Worm (Caenorhabditis elegans) whole organism, late embryonic: ENCODE data around the gene B0280.2.

ENCODE experiments used
- C08G9.2 ChIP-seq: sonication (generic microtip); optimal IDR thresholded peaks from 2 replicates; lab custom pipeline; 2016; ENCODE audit warnings: mild to moderate bottlenecking, missing genetic modification characterization, moderate library complexity, missing compliant biosample characterization
- C38D4.7 ChIP-seq: fragments of 200-800 bp; sonication (Bioruptor generic); optimal IDR thresholded peaks from 2 replicates; lab custom pipeline; 2018; ENCODE audit warnings: mild to moderate bottlenecking, missing genetic modification characterization, moderate library complexity, missing compliant biosample characterization
- F13H6.1 ChIP-seq: sonication (generic microtip); optimal IDR thresholded peaks from 2 replicates; lab custom pipeline; 2016; ENCODE audit warnings: missing genetic modification characterization, missing compliant biosample characterization
- K09A11.1 ChIP-seq: sonication (generic microtip); optimal IDR thresholded peaks from 2 replicates; lab custom pipeline; 2017; ENCODE audit warnings: antibody characterized with exemption, mild to moderate bottlenecking, missing genetic modification characterization, missing compliant biosample characterization; ENCODE audit not compliant: insufficient read depth
- T23F11.4 ChIP-seq: fragments of 200-800 bp; sonication (Bioruptor generic); optimal IDR thresholded peaks from 2 replicates; lab custom pipeline; 2018; ENCODE audit warnings: mild to moderate bottlenecking, missing genetic modification characterization, missing compliant biosample characterization
- Y22D7AL.16 ChIP-seq: sonication (generic microtip); optimal IDR thresholded peaks from 2 replicates; lab custom pipeline; 2016; ENCODE audit warnings: missing genetic modification characterization, missing compliant biosample characterization
- ama-1 ChIP-seq: fragments of 150-350 bp; optimal IDR thresholded peaks from 2 replicates; lab custom pipeline; 2014
- ceh-14 ChIP-seq: sonication (generic microtip); optimal IDR thresholded peaks from 2 replicates; lab custom pipeline; 2016; ENCODE audit warnings: missing genotype, missing genetic modification characterization, missing compliant biosample characterization
- ceh-18 ChIP-seq: sonication (generic microtip); optimal IDR thresholded peaks from 2 replicates; lab custom pipeline; 2016; ENCODE audit warnings: missing genetic modification characterization, missing compliant biosample characterization
- ceh-30 ChIP-seq: fragments of 150-350 bp; optimal IDR thresholded peaks from 2 replicates; lab custom pipeline; 2014; ENCODE audit warnings: missing biosample characterization, missing genetic modification characterization
- ceh-34 ChIP-seq: sonication (generic microtip); optimal IDR thresholded peaks from 2 replicates; lab custom pipeline; 2016; ENCODE audit warnings: mild to moderate bottlenecking, missing genetic modification characterization, missing compliant biosample characterization
- ceh-45 ChIP-seq: fragments of 200-800 bp; sonication (Bioruptor generic); IDR thresholded peaks from 2 replicates; pipeline ENCODE4 v1.3.6; 2022; ENCODE audit warnings: missing genetic modification reagents, missing genetic modification characterization, missing compliant biosample characterization
- ceh-48 ChIP-seq: sonication (generic microtip); optimal IDR thresholded peaks from 2 replicates; lab custom pipeline; 2016; ENCODE audit warnings: missing genetic modification characterization, inconsistent platforms, missing compliant biosample characterization
- che-1 ChIP-seq: sonication (generic microtip); optimal IDR thresholded peaks from 2 replicates; lab custom pipeline; 2016; ENCODE audit warnings: mild to moderate bottlenecking, missing genetic modification characterization, missing compliant biosample characterization
- elt-2 ChIP-seq: sonication (generic microtip); optimal IDR thresholded peaks from 2 replicates; lab custom pipeline; 2016; ENCODE audit warnings: missing genetic modification reagents, missing genetic modification characterization, missing compliant biosample characterization
- ets-4 ChIP-seq: sonication (generic microtip); optimal IDR thresholded peaks from 2 replicates; lab custom pipeline; 2016; ENCODE audit warnings: missing genetic modification characterization, missing compliant biosample characterization
- fkh-6 ChIP-seq: sonication (generic microtip); optimal IDR thresholded peaks from 2 replicates; lab custom pipeline; 2016; ENCODE audit warnings: missing genetic modification characterization, missing compliant biosample characterization
- hlh-15 ChIP-seq: sonication (generic microtip); optimal IDR thresholded peaks from 2 replicates; lab custom pipeline; 2016; ENCODE audit warnings: missing genetic modification characterization, missing compliant biosample characterization
- hlh-30 ChIP-seq: sonication (generic microtip); optimal IDR thresholded peaks from 2 replicates; lab custom pipeline; 2017; ENCODE audit warnings: antibody characterized with exemption, missing genetic modification characterization, missing compliant biosample characterization; ENCODE audit not compliant: insufficient read depth
- hlh-6 ChIP-seq: sonication (generic microtip); optimal IDR thresholded peaks from 2 replicates; lab custom pipeline; 2016; ENCODE audit warnings: missing genotype, missing genetic modification characterization, missing compliant biosample characterization
- lim-6 ChIP-seq: sonication (generic microtip); optimal IDR thresholded peaks from 2 replicates; lab custom pipeline; 2016; ENCODE audit warnings: missing genetic modification characterization, missing compliant biosample characterization
- madf-2 ChIP-seq: sonication (generic microtip); optimal IDR thresholded peaks from 2 replicates; lab custom pipeline; 2017; ENCODE audit warnings: missing genetic modification characterization, missing compliant biosample characterization
- nfya-1 ChIP-seq: sonication (generic microtip); optimal IDR thresholded peaks from 2 replicates; lab custom pipeline; 2017; ENCODE audit warnings: missing genetic modification characterization, mild to moderate bottlenecking, missing compliant biosample characterization, antibody characterized with exemption, moderate library complexity
- nhr-11 ChIP-seq: fragments of 150-350 bp; optimal IDR thresholded peaks from 2 replicates; lab custom pipeline; 2014; ENCODE audit warnings: missing biosample characterization, missing genetic modification characterization
- nhr-232 ChIP-seq: sonication (generic microtip); optimal IDR thresholded peaks from 2 replicates; lab custom pipeline; 2016; ENCODE audit warnings: missing genetic modification characterization, missing compliant biosample characterization
- npax-4 ChIP-seq: sonication (generic microtip); optimal IDR thresholded peaks from 2 replicates; lab custom pipeline; 2016; ENCODE audit warnings: missing genetic modification characterization, missing compliant biosample characterization
- pag-3 ChIP-seq: sonication (generic microtip); optimal IDR thresholded peaks from 2 replicates; lab custom pipeline; 2016; ENCODE audit warnings: missing compliant biosample characterization, missing genetic modification characterization, borderline replicate concordance
- pha-2 ChIP-seq: sonication (generic microtip); optimal IDR thresholded peaks from 2 replicates; lab custom pipeline; 2017; ENCODE audit warnings: mild to moderate bottlenecking, missing genetic modification characterization, missing compliant biosample characterization
- pha-4 ChIP-seq: fragments of 150-350 bp; optimal IDR thresholded peaks from 2 replicates; lab custom pipeline; 2018; ENCODE audit warnings: missing biosample characterization, missing genetic modification reagents, missing genetic modification characterization
- ref-2 ChIP-seq: sonication (generic microtip); optimal IDR thresholded peaks from 2 replicates; lab custom pipeline; 2016; ENCODE audit warnings: missing genetic modification characterization, missing compliant biosample characterization
- sdc-2 ChIP-seq: sonication (generic microtip); optimal IDR thresholded peaks from 2 replicates; lab custom pipeline; 2016; ENCODE audit warnings: missing genotype, missing genetic modification characterization, missing compliant biosample characterization
- sox-2 ChIP-seq: fragments of 200-800 bp; sonication (Bioruptor generic); IDR thresholded peaks from 2 replicates; pipeline ENCODE4 v1.3.6; 2022; ENCODE audit warnings: missing genetic modification reagents, missing genetic modification characterization, missing compliant biosample characterization
- sox-4 ChIP-seq: sonication (generic microtip); optimal IDR thresholded peaks from 2 replicates; lab custom pipeline; 2017; ENCODE audit warnings: mild to moderate bottlenecking, missing genetic modification characterization, inconsistent platforms, missing compliant biosample characterization
- syd-9 ChIP-seq: sonication (generic microtip); optimal IDR thresholded peaks from 2 replicates; lab custom pipeline; 2016; ENCODE audit warnings: mild to moderate bottlenecking, missing genetic modification characterization, moderate library complexity, missing compliant biosample characterization
- tbx-7 ChIP-seq: sonication (generic microtip); optimal IDR thresholded peaks from 2 replicates; lab custom pipeline; 2016; ENCODE audit warnings: missing genotype, missing genetic modification characterization, missing compliant biosample characterization
- unc-3 ChIP-seq, 2 experiments: fragments of 200-800 bp in 1 of 2; sonication (Bioruptor generic) in 1 of 2; sonication (generic microtip) in 1 of 2; conservative IDR thresholded peaks in 1 of 2; optimal IDR thresholded peaks in 1 of 2; 2 replicates each; pipeline versions ENCODE4 v1.3.6 to Lab custom; 2016 to 2022; ENCODE audit warnings: missing compliant biosample characterization in 2 of 2, missing genetic modification characterization in 2 of 2, missing genetic modification reagents in 1 of 2
- unc-42 ChIP-seq: sonication (generic microtip); optimal IDR thresholded peaks from 2 replicates; lab custom pipeline; 2016; ENCODE audit warnings: missing genotype, missing genetic modification characterization, missing compliant biosample characterization
- unc-55 ChIP-seq: sonication (generic microtip); optimal IDR thresholded peaks from 2 replicates; lab custom pipeline; 2017; ENCODE audit warnings: missing biosample characterization, missing genetic modification reagents, missing genetic modification characterization
- zip-5 ChIP-seq: sonication (generic microtip); optimal IDR thresholded peaks from 2 replicates; lab custom pipeline; 2016; ENCODE audit warnings: missing genetic modification characterization, missing compliant biosample characterization
- ztf-16 ChIP-seq: sonication (generic microtip); optimal IDR thresholded peaks from 2 replicates; lab custom pipeline; 2017; ENCODE audit warnings: missing genetic modification characterization, missing compliant biosample characterization

Gene B0280.2

ce11 chrIII:7140228-7140710 lies 15.8 kb downstream of the B0280.2 start:
- TF ChIP-seq ref-2 (tag; lab: Kevin White, UChicago) (peak; percentile 13), K09A11.1 (tag; lab: Kevin White, UChicago) (no peak), hlh-30 (tag; lab: Kevin White, UChicago) (peak; percentile 59), pag-3 (tag; lab: Kevin White, UChicago) (no peak), ama-1 (lab: Kevin White, UChicago) (peak; percentile 58), zip-5 (tag; lab: Kevin White, UChicago) (no peak), syd-9 (no peak), sox-4 (tag; lab: Kevin White, UChicago) (no peak), ceh-45 (GFP tag; lab: Robert Waterston, UW) (no peak), ets-4 (no peak), ceh-48 (tag; lab: Kevin White, UChicago) (no peak), nhr-11 (tag; lab: Kevin White, UChicago) (no peak), F13H6.1 (tag; lab: Kevin White, UChicago) (no peak), Y22D7AL.16 (tag; lab: Kevin White, UChicago) (no peak), unc-42 (tag; lab: Kevin White, UChicago) (no peak), ceh-18 (no peak)

DNA sequence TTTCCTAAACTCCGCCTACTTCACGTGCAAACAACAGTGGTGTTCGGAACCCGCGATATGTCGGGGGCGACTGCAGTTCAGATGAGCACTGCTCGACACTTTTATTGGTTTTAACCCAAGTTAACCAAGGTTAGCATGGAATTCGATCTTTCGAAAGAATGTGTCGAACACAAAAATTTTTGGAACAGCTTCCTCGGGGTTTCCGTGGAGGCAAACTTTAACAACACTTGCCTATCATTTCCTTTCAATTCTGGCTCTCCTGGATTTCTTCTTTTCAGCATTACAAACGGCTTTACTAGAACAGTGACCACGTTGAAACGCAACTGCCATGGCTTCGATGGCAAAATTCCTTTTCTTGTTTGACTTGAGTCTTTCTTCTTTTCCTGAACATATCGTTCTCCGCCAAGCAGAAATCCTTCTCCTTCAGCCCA lies 16.8 kb downstream of the B0280.2 start:
- TF ChIP-seq ama-1 (lab: Kevin White, UChicago) (peak; percentile 87), elt-2 (tag; lab: Kevin White, UChicago) (peak; percentile 11), C08G9.2 (tag; lab: Kevin White, UChicago) (no peak)

ce11 chrIII:7142172-7142601 lies 17.7 kb downstream of the B0280.2 start:
- TF ChIP-seq ama-1 (lab: Kevin White, UChicago) (peak; percentile 39), hlh-30 (tag; lab: Kevin White, UChicago) (peak; percentile 25), fkh-6 (tag; lab: Kevin White, UChicago) (no peak)

ce11 chrIII:7144749-7145148 lies 20.3 kb downstream of the B0280.2 start, which contains the start of gene glr-2:
TSS of gene glr-2 (minus strand) at chrIII:7144959.
- TF ChIP-seq nhr-232 (tag; lab: Kevin White, UChicago) (no peak), unc-42 (tag; lab: Kevin White, UChicago) (peak; percentile 59)

ce11 chrIII:7146341-7146740 lies 21.9 kb downstream of the B0280.2 start:
- TF ChIP-seq pha-4 (tag; lab: Kevin White, UChicago): no peak
- TF ChIP-seq T23F11.4 (GFP tag; lab: Kevin White, UChicago): no peak
- TF ChIP-seq madf-2 (tag; lab: Kevin White, UChicago): no peak
- no peak for TF ChIP-seq nfya-1
- no peak for TF ChIP-seq syd-9
- TF ChIP-seq unc-3 (GFP tag; conservative IDR thresholded peaks at IDR 0.05; lab: Robert Waterston, UW): no peak
- no peak for TF ChIP-seq unc-3 (tag; optimal IDR thresholded peaks at IDR 0.05; lab: Kevin White, UChicago)
- TF ChIP-seq unc-55 (GFP tag; lab: Kevin White, UChicago): no peak
- no peak for TF ChIP-seq che-1 (tag; lab: Kevin White, UChicago)
- TF ChIP-seq pha-2 (tag; lab: Kevin White, UChicago): no peak
- TF ChIP-seq npax-4 (tag; lab: Kevin White, UChicago): no peak
- TF ChIP-seq ztf-16 (tag; lab: Kevin White, UChicago): no peak

DNA sequence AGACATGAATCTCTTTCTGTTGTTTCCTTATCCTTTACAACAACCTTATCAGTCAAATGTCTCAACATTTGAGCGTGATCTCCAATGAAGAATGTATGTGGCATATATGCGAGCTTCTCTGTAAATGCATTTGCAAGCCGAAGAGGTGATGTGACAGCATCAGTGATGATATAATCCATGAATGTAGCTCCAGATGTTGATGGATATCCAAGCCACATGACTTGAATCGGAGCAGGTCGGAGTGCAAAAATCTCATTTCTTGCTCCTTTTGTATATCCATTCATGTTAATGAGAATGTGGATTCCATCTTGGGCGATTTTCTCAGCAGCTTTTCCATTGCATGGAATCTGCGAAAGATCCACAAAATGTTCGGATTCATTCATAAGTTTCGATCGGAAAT lies 23.7 kb downstream of the B0280.2 start:
- no peak for TF ChIP-seq C38D4.7
- TF ChIP-seq hlh-6 (tag; lab: Kevin White, UChicago): no peak
- no peak for TF ChIP-seq hlh-15
- no peak for TF ChIP-seq ceh-30 (tag; lab: Kevin White, UChicago)
- TF ChIP-seq ceh-45 (GFP tag; lab: Robert Waterston, UW): no peak
- no peak for TF ChIP-seq lim-6 (tag; lab: Kevin White, UChicago)
- no peak for TF ChIP-seq ceh-34
- no peak for TF ChIP-seq ets-4
- TF ChIP-seq sdc-2: no peak
- no peak for TF ChIP-seq elt-2 (tag; lab: Kevin White, UChicago)
- no peak for TF ChIP-seq tbx-7 (tag; lab: Kevin White, UChicago)
- TF ChIP-seq nhr-11 (tag; lab: Kevin White, UChicago): no peak
- no peak for TF ChIP-seq hlh-30 (tag; lab: Kevin White, UChicago)
- no peak for TF ChIP-seq C08G9.2 (tag; lab: Kevin White, UChicago)
- TF ChIP-seq T23F11.4 (GFP tag; lab: Kevin White, UChicago): no peak
- TF ChIP-seq nfya-1: no peak
- TF ChIP-seq ceh-14 (tag; lab: Kevin White, UChicago): no peak
- TF ChIP-seq sox-2 (GFP tag; lab: Robert Waterston, UW): no peak
